Fruit fly (Drosophila melanogaster): ENCODE results near the gene cv-d.

Gene cv-d

DNA sequence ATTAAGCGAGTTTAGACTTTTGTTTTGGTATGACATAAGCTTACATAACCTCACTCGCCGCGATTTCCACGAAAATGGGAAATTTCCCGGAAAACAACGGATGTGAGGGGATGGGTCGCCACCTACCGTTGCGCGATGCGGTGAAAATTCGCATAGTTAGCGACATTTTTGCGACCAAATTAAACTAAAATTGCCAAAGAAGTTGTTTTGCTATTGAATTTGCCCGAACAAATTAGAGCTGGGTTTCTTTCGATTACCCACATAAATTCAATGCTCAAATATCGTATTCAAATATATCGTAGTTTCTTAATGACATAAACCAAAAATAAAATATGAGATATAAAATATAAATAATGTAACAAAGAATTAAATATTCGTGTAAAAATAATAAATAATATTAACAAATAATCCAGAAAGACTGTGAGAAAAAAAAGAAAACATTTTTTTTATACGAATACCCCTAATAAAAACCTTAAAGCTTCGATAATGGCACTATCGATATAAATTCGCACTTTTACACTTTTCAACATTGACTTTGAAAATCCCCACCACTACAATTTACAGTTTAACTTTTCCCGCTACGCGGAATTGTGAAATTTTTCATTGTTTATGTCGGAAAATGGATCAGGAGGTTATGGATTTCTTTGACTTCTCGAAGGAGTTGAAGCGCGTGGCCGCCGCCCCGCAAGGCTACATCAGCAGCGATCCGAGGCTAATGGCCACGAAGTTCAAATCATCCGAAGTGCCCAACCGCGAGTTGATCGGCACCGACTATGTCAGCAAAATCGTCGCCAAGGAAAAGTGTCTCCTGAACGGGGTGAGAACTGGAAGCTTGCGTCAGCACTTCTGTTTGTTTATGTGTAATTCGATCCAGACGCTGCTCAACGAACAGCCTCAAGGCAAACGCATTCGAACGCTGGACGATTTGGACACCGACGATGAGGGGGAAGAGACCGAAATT, 16.2 kb downstream of the cv-d start, which contains the start of the genes ND-23 and spn-E (continued):
- TF ChIP-seq ro (GFP tag; IDR thresholded peaks at IDR 0.05): no peak
- TF ChIP-seq onecut (GFP tag; IDR thresholded peaks at IDR 0.05): no peak
- TF ChIP-seq Spps (tag; optimal IDR thresholded peaks at IDR 0.05): no peak
- no peak for TF ChIP-seq CG31388 (GFP tag; optimal IDR thresholded peaks at IDR 0.05)
- TF ChIP-seq Nf-YC (tag; optimal IDR thresholded peaks at IDR 0.05): no peak
- TF ChIP-seq Rx (GFP tag; IDR thresholded peaks at IDR 0.05): no peak
- no peak for TF ChIP-seq Lhr (GFP tag; optimal IDR thresholded peaks at IDR 0.05)
- peak; percentile 66 for TF ChIP-seq tgo (GFP tag; IDR thresholded peaks at IDR 0.05)
- TF ChIP-seq D (optimal IDR thresholded peaks at IDR 0.05): no peak
- no peak for TF ChIP-seq D (GFP tag; optimal IDR thresholded peaks at IDR 0.05)
- TF ChIP-seq CG31441 (GFP tag; IDR thresholded peaks at IDR 0.05): no peak; the same call in none of the 2 replicates
- TF ChIP-seq CG12155 (GFP tag; optimal IDR thresholded peaks at IDR 0.05): peak; percentile 14
- no peak for TF ChIP-seq cato (GFP tag; optimal IDR thresholded peaks at IDR 0.05; ENCODE audit: borderline replicate concordance)
- TF ChIP-seq oc (tag; optimal IDR thresholded peaks at IDR 0.05): no peak
- no peak for TF ChIP-seq CG9797 (GFP tag; optimal IDR thresholded peaks at IDR 0.05)
- TF ChIP-seq CG32532 (GFP tag; IDR thresholded peaks at IDR 0.05): peak; percentile 55; the same call in 1 of the 2 replicates
- no peak for TF ChIP-seq CG14441 (GFP tag; IDR thresholded peaks at IDR 0.05)
- TF ChIP-seq CG2678 (tag; optimal IDR thresholded peaks at IDR 0.05): no peak
- no peak for TF ChIP-seq CG8765 (GFP tag; IDR thresholded peaks at IDR 0.05)
- peak in 1 of 2 experiments; percentile 60 for TF ChIP-seq dpn (GFP tag; optimal IDR thresholded peaks at IDR 0.05)
- no peak for TF ChIP-seq Atf3 (GFP tag; optimal IDR thresholded peaks at IDR 0.05)
- no peak for TF ChIP-seq Bdp1 (GFP tag; optimal IDR thresholded peaks at IDR 0.05)
- 0 out of 2 replicates have a peak, but pooled peaks have one; percentile 14 for TF ChIP-seq Taf1 (GFP tag; IDR thresholded peaks at IDR 0.05)
- TF ChIP-seq Oli (tag; optimal IDR thresholded peaks at IDR 0.05): peak; percentile 11
- no peak for TF ChIP-seq CG7786 (GFP tag; optimal IDR thresholded peaks at IDR 0.05)
- peak; percentile 87 for TF ChIP-seq CG13287 (GFP tag; IDR thresholded peaks at IDR 0.05; ENCODE audit: partially characterized antibody)
- 0 out of 2 replicates have a peak, but pooled peaks have one; percentile 39 for TF ChIP-seq NFAT (GFP tag; IDR thresholded peaks at IDR 0.05)
- peak; percentile 87 for TF ChIP-seq CG17361 (GFP tag; IDR thresholded peaks at IDR 0.05)
- no peak for TF ChIP-seq dimm (GFP tag; IDR thresholded peaks at IDR 0.05)
- TF ChIP-seq Gsc (GFP tag; IDR thresholded peaks at IDR 0.05): no peak
- TF ChIP-seq CG13894 (tag; optimal IDR thresholded peaks at IDR 0.05): no peak
- TF ChIP-seq pho (GFP tag; optimal IDR thresholded peaks at IDR 0.05): no peak
- TF ChIP-seq CG9932 (GFP tag; IDR thresholded peaks at IDR 0.05): peak; percentile 72
- TF ChIP-seq CG12391 (tag; optimal IDR thresholded peaks at IDR 0.05): peak; percentile 83
- TF ChIP-seq z (GFP tag; IDR thresholded peaks at IDR 0.05): no peak
- TF ChIP-seq CG7271 (tag; optimal IDR thresholded peaks at IDR 0.05): peak; percentile 3
- peak; percentile 63 for TF ChIP-seq CG3847 (GFP tag; IDR thresholded peaks at IDR 0.05)
- TF ChIP-seq CG3995 (GFP tag; optimal IDR thresholded peaks at IDR 0.05): no peak
- peak; percentile 55 for TF ChIP-seq Hr3 (GFP tag; optimal IDR thresholded peaks at IDR 0.05)
- TF ChIP-seq CG9876 (GFP tag; optimal IDR thresholded peaks at IDR 0.05): no peak
- TF ChIP-seq CG6791 (GFP tag; IDR thresholded peaks at IDR 0.05; ENCODE audit: partially characterized antibody): 0 out of 3 replicates have a peak, but pooled peaks have one; percentile 52
- no peak for TF ChIP-seq CG12744 (GFP tag; optimal IDR thresholded peaks at IDR 0.05)
- no peak for TF ChIP-seq Sry-β (GFP tag; optimal IDR thresholded peaks at IDR 0.05)
- peak; percentile 46; the same call in 1 of the 3 replicates for TF ChIP-seq CG14860 (GFP tag; IDR thresholded peaks at IDR 0.05; ENCODE audit: partially characterized antibody)
- no peak for TF ChIP-seq kah (GFP tag; optimal IDR thresholded peaks at IDR 0.05)
- no peak for TF ChIP-seq org-1 (GFP tag; optimal IDR thresholded peaks at IDR 0.05)
- TF ChIP-seq CG1792 (GFP tag; optimal IDR thresholded peaks at IDR 0.05): no peak
- no peak for TF ChIP-seq ewg (GFP tag; optimal IDR thresholded peaks at IDR 0.05)
- TF ChIP-seq sens-2 (GFP tag; IDR thresholded peaks at IDR 0.05): no peak; the same call in 1 of the 2 replicates
